Fruit fly (Drosophila melanogaster) whole organism: ENCODE measurements around the gene Men-b.
A peak's percentile ranks its signal among the peaks of the same experiment; 100 is the strongest.

Experiments
- CG8478 ChIP-seq: fragments of >200 bp; optimal IDR thresholded peaks from 2 replicates; lab custom pipeline; 2018; ENCODE audit warnings: inconsistent platforms
- Dll ChIP-seq: fragments of >200 bp; optimal IDR thresholded peaks from 2 replicates; lab custom pipeline; 2017
- EcR ChIP-seq, 2 experiments: fragments of >200 bp; optimal IDR thresholded peaks; 2 replicates each; lab custom pipeline; 2017; ENCODE audit warnings: missing biosample characterization in 2 of 2, missing genetic modification characterization in 2 of 2, missing genetic modification reagents in 2 of 2
- pan ChIP-seq: fragments of >200 bp; optimal IDR thresholded peaks from 2 replicates; lab custom pipeline; 2017
- psq ChIP-seq: fragments of >200 bp; optimal IDR thresholded peaks from 2 replicates; lab custom pipeline; 2017
- usp ChIP-seq: fragments of >200 bp; optimal IDR thresholded peaks from 2 replicates; lab custom pipeline; 2017; ENCODE audit warnings: missing biosample characterization, missing genetic modification characterization, mixed read lengths

The Men-b gene

dm6 chr3R:27129580-27130385 is 21.7 kb upstream of the Men-b start:
- no peak for TF ChIP-seq Dll (lab: Kevin White, UChicago)
- TF ChIP-seq EcR (GFP tag; optimal IDR thresholded peaks at IDR 0.05; lab: Kevin White, UChicago) = no peak
- TF ChIP-seq pan = no peak
- no peak for TF ChIP-seq CG8478
- TF ChIP-seq psq = no peak
- TF ChIP-seq usp = no peak

- TF ChIP-seq psq = no peak
- no peak for TF ChIP-seq pan
- TF ChIP-seq EcR (GFP tag; optimal IDR thresholded peaks at IDR 0.05; lab: Kevin White, UChicago) = no peak
- no peak for TF ChIP-seq usp
- TF ChIP-seq Dll (lab: Kevin White, UChicago) = no peak
- TF ChIP-seq CG8478 = no peak
These were observed 20.8 kb upstream of the Men-b start for dm6 chr3R:27130551-27131161.

DNA sequence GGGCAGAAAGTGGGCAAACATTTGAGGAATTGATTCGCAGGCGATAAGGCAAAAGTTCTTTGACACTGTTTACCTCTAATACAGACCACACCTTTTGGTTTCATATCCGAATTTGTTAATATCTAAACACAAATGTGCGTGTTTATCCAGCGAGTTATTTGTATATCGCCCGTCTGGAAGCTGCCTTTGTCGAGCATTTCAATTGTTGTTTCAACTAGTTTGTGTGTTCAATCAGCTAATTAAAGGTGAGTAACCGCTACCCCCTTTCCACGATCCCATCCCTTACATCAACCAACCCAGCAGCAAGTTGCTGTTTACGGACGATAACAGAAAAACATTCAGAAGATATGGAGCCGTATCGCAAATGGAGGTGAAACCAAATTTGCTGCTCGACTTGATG is 20.1 kb upstream of the Men-b start:
- TF ChIP-seq psq (no peak), pan (no peak), EcR (GFP tag; optimal IDR thresholded peaks at IDR 0.05; lab: Kevin White, UChicago) (no peak), CG8478 (no peak), usp (no peak), Dll (lab: Kevin White, UChicago) (no peak)

DNA sequence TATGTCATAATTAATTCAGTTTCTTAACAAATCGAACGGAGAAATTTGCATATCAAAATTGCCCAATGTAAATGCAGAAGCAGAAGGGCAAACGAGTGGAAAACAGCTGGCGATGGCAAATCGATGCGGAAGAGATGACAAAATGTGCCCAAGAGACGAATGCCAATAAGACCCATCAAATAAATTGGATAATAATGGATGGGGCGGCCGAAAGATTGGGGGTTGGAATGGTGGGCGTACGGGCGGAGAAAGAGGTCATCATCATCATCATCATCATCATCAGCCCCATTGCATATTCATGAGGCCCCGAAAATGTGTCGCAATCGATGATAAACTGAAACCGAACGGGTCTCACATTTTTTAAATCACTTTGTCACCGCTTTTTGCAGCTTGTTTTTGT is 17.5 kb upstream of the Men-b start:
- TF ChIP-seq psq (no peak), EcR (GFP tag; optimal IDR thresholded peaks at IDR 0.05; lab: Kevin White, UChicago) (no peak), pan (no peak), Dll (lab: Kevin White, UChicago) (no peak), usp (no peak), CG8478 (no peak)

DNA sequence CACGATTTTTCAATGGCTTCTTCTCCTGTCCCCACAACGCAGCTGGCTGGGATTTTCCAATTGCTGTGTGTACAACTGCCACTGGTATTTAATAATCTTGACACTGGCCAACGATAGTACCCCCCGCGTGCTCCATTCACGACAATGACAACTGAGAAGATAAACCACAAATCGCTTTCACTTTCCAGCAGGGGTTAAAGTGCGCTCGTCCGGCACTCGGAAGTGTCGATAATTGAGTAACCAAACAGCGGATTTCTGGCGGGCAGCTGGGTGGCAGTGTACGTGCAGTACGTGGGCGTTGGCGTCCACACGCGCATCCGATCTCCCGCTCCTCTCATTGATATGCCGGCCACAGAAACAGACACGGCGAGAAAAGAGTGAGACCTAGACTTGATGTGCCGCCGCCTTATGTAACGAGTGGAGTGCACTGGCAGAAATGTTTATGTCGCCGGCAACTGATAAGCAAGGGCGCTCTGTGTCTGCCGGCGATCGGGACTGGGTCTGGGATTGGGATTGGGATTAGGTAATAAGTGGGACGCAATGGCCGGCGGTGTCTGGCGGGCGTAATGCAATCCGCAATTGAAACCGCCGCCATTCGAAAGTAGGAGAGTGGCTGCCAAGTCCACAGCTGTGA is 16.6 kb upstream of the Men-b start:
- TF ChIP-seq usp = no peak
- no peak for TF ChIP-seq psq
- TF ChIP-seq Dll (lab: Kevin White, UChicago) = no peak
- no peak for TF ChIP-seq pan
- TF ChIP-seq EcR (GFP tag; optimal IDR thresholded peaks at IDR 0.05; lab: Kevin White, UChicago) = no peak
- TF ChIP-seq CG8478 = no peak

DNA sequence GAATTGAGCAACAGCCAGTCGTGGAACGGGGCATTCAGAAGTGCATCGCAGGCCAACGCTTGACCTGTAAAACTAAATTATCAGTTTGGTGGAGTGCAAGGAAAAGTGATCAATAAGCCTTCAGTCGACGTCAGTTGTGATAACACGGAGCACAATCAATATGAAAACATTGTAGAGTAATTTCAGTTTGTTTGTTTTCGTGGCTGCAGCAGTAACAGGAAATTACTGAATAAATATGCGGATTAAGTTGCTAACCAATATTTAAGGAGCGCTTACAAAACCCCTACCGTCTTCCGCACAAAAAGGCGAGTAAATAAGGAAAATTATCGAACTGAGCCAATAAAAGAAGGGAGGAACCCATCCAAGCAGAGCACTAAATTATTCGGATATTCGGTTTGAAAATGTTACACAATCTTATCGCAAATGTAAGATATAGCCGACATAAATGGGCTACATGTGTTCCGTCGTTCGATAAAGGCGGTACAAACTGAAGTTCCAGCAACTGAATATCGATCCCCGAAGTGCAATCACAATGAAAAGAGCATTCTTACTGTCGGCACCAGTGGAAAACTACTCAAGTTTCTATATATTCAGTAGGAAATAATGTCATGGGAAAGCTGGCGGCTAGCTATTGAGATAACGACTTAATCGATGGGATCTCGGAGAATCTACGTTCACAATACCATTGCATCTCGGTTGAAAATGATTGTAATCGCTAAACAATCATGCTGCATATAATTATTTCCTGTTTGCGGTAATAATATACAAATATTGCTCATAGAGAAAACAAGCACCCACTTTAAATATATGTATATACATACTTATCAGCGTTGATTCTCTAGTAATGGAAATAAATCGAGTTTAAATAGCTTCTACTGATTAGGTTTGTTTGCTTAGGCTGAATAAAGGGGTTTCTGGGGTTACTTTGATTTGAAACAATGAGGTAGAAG is 15.5 kb upstream of the Men-b start:
- TF ChIP-seq pan (no peak), EcR (GFP tag; optimal IDR thresholded peaks at IDR 0.05; lab: Kevin White, UChicago) (no peak)

DNA sequence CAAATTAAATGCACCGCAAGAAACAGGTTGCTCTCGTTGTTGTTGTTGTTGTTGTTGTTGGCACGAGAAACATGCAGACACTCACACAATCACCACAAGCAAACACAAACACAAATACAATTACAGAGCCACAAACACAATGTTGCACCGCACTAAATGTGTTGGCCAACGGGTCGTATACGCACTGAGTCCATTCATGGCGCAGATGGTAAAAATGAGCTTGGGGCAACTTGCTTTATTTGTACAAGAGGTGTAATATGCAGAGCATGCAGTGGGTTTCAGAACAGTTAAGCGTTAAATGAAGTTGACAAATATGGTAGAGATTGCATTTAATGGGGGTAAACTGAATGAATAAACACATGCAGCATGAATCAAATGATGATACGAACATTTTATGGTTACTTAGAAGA is 13.5 kb upstream of the Men-b start:
- TF ChIP-seq pan = no peak

dm6 chr3R:27138700-27139099 is 12.8 kb upstream of the Men-b start:
- TF ChIP-seq usp (no peak), Dll (lab: Kevin White, UChicago) (no peak), psq (no peak), pan (no peak), EcR (GFP tag; optimal IDR thresholded peaks at IDR 0.05; lab: Kevin White, UChicago) (no peak), CG8478 (no peak)

dm6 chr3R:27139963-27140362 is 11.5 kb upstream of the Men-b start:
- TF ChIP-seq Dll (lab: Kevin White, UChicago) (no peak), pan (no peak), psq (no peak), CG8478 (no peak), EcR (GFP tag; optimal IDR thresholded peaks at IDR 0.05; lab: Kevin White, UChicago) (no peak), usp (no peak)

DNA sequence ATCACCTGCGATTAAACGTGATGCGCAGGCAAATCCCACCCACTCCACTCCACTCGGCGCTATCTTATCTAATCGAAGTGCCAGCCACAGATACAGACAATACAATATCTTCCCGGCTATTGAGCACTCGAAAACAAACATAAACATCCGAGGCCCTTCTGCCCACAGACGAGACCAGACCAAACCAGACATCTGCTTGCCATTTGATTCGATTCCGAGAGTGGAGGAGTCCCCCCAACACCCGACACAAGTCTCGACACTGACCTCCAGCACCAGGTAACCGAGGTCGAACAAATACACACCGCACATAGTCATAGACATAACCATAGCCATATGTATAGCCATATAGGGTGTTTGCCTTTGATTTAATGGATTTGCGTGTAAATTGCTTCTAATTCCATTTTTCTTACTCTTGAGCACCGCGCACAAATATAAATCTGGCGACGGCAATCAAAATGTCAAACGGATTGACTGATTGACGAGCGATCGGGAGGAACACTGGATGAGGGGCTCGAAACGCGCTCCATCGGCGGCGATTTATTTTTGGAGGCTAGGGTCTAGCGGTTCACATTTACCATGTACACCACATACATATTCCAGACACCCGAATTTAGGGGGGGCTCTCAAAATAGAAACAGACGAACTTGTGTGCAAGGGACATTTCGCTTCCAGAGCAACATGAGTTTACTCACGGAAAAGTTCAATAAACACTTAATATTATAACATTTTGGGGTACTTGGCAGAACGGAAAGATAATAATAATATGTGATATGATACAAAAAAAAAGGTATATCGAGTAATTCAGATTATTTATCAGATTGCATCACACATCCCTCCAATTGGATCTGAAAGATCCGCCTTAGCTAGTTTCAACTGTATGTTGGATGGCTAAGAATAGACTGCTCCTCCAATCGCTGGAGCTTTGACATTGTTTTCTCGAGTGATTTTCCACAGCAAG is 2.4 kb upstream of the Men-b start:
- TF ChIP-seq EcR (GFP tag; optimal IDR thresholded peaks at IDR 0.05; lab: Kevin White, UChicago) = no peak
- no peak for TF ChIP-seq psq
- TF ChIP-seq CG8478 = no peak
- TF ChIP-seq pan = no peak
- no peak for TF ChIP-seq Dll (lab: Kevin White, UChicago)
- TF ChIP-seq usp = no peak

- TF ChIP-seq usp (no peak), Dll (lab: Kevin White, UChicago) (peak; percentile 51)
These were observed 1.4 kb upstream of the Men-b start for dm6 chr3R:27149884-27150676.
